Fruit fly (Drosophila melanogaster) whole organism, embryonic: ENCODE results near the gene CG13917.

Experiments
- Ada2b ChIP-seq: fragments of 200-800 bp; sonication (Bioruptor generic); IDR thresholded peaks from 2 replicates; pipeline ENCODE4 v1.3.6; 2022; ENCODE audit warnings: missing biosample characterization, missing genetic modification characterization
- Bdp1 ChIP-seq: fragments of 200-800 bp; sonication (Bioruptor generic); optimal IDR thresholded peaks from 3 replicates; lab custom pipeline; 2016; ENCODE audit warnings: missing biosample characterization, missing genetic modification characterization
- Bgb ChIP-seq: fragments of 200-800 bp; sonication (Bioruptor generic); IDR thresholded peaks from 2 replicates; pipeline ENCODE4 v1.3.6; 2022; ENCODE audit warnings: missing biosample characterization, missing genetic modification characterization; ENCODE audit not compliant: partially characterized antibody
- CG10543 ChIP-seq: fragments of 200-800 bp; sonication (Bioruptor generic); optimal IDR thresholded peaks from 3 replicates; lab custom pipeline; 2017; ENCODE audit warnings: missing biosample characterization, mild to moderate bottlenecking, missing genetic modification characterization, moderate library complexity
- CG11560 ChIP-seq: fragments of 200-800 bp; sonication (Bioruptor generic); IDR thresholded peaks from 3 replicates; pipeline ENCODE4 v1.3.6; 2022; ENCODE audit warnings: missing biosample characterization, missing genetic modification characterization
- CG12769 ChIP-seq: fragments of 200-800 bp; sonication (Bioruptor generic); optimal IDR thresholded peaks from 2 replicates; lab custom pipeline; 2019; ENCODE audit warnings: missing biosample characterization, mild to moderate bottlenecking, missing genetic modification characterization, moderate library complexity
- CG13123 ChIP-seq: fragments of 200-800 bp; sonication (Bioruptor generic); optimal IDR thresholded peaks from 2 replicates; lab custom pipeline; 2016; ENCODE audit warnings: missing biosample characterization, missing genetic modification characterization
- CG16813 ChIP-seq: fragments of 200-800 bp; sonication (Bioruptor generic); IDR thresholded peaks from 3 replicates; pipeline ENCODE4 v1.3.6; 2022; ENCODE audit warnings: missing biosample characterization, missing genetic modification characterization; ENCODE audit not compliant: partially characterized antibody
- CG17829 ChIP-seq: fragments of 200-800 bp; optimal IDR thresholded peaks from 2 replicates; lab custom pipeline; 2019; ENCODE audit warnings: missing biosample characterization, mild to moderate bottlenecking, missing genetic modification characterization, moderate library complexity
- CG17912 ChIP-seq: fragments of 200-800 bp; sonication (Bioruptor generic); optimal IDR thresholded peaks from 2 replicates; lab custom pipeline; 2018; ENCODE audit warnings: missing biosample characterization, mild to moderate bottlenecking, missing genetic modification characterization
- CG18011 ChIP-seq: fragments of 200-800 bp; sonication (Bioruptor generic); optimal IDR thresholded peaks from 2 replicates; lab custom pipeline; 2017; ENCODE audit warnings: missing biosample characterization, missing genetic modification characterization, mild to moderate bottlenecking, moderate library complexity, missing genotype
- CG2199 ChIP-seq: fragments of 200-800 bp; sonication (Bioruptor generic); IDR thresholded peaks from 3 replicates; pipeline ENCODE4 v1.3.6; 2022; ENCODE audit warnings: missing biosample characterization, missing genetic modification characterization
- CG2202 ChIP-seq: fragments of 200-800 bp; sonication (Bioruptor generic); optimal IDR thresholded peaks from 2 replicates; lab custom pipeline; 2018; ENCODE audit warnings: missing biosample characterization, mild to moderate bottlenecking, missing genetic modification characterization
- CG2678 ChIP-seq: fragments of 200-800 bp; sonication (Bioruptor generic); optimal IDR thresholded peaks from 3 replicates; lab custom pipeline; 2019; ENCODE audit warnings: missing biosample characterization, mild to moderate bottlenecking, missing genetic modification characterization, moderate library complexity
- CG30403 ChIP-seq: fragments of 200-800 bp; sonication (Bioruptor generic); optimal IDR thresholded peaks from 3 replicates; lab custom pipeline; 2016; ENCODE audit warnings: missing biosample characterization, missing genetic modification characterization
- CG6813 ChIP-seq: fragments of 200-800 bp; sonication (Bioruptor generic); optimal IDR thresholded peaks from 2 replicates; lab custom pipeline; 2017; ENCODE audit warnings: missing biosample characterization, missing genetic modification characterization, mild to moderate bottlenecking, moderate library complexity, missing genetic modification reagents
- CG7357 ChIP-seq: fragments of 200-800 bp; sonication (Bioruptor generic); IDR thresholded peaks from 3 replicates; pipeline ENCODE4 v1.3.6; 2022; ENCODE audit warnings: missing biosample characterization, missing genetic modification characterization
- CG9215 ChIP-seq: fragments of 200-800 bp; sonication (Bioruptor generic); IDR thresholded peaks from 2 replicates; pipeline ENCODE4 v1.3.6; 2022; ENCODE audit warnings: missing biosample characterization, missing genetic modification characterization
- CG9727 ChIP-seq: fragments of 200-800 bp; sonication (Bioruptor generic); optimal IDR thresholded peaks from 3 replicates; lab custom pipeline; 2017; ENCODE audit warnings: missing biosample characterization, mild to moderate bottlenecking, missing genetic modification characterization
- CG9797 ChIP-seq: fragments of 200-800 bp; sonication (Bioruptor generic); optimal IDR thresholded peaks from 3 replicates; lab custom pipeline; 2018; ENCODE audit warnings: missing biosample characterization, mild to moderate bottlenecking, missing genetic modification characterization
- Dp ChIP-seq: fragments of 200-800 bp; sonication (Bioruptor generic); optimal IDR thresholded peaks from 2 replicates; lab custom pipeline; 2018; ENCODE audit warnings: missing biosample characterization, mild to moderate bottlenecking, missing genetic modification characterization, moderate library complexity
- Elba2 ChIP-seq: fragments of 200-800 bp; sonication (Bioruptor generic); optimal IDR thresholded peaks from 3 replicates; lab custom pipeline; 2016; ENCODE audit warnings: missing biosample characterization, missing genetic modification characterization
- Fer3 ChIP-seq: fragments of 200-800 bp; sonication (Bioruptor generic); optimal IDR thresholded peaks from 2 replicates; lab custom pipeline; 2018; ENCODE audit warnings: missing biosample characterization, mild to moderate bottlenecking, missing genetic modification characterization, moderate library complexity
- Hmr ChIP-seq: fragments of 200-800 bp; sonication (Bioruptor generic); optimal IDR thresholded peaks from 3 replicates; lab custom pipeline; 2017; ENCODE audit warnings: mild to moderate bottlenecking, missing biosample characterization, missing genetic modification reagents, missing genetic modification characterization
- Med ChIP-seq: fragments of 200-800 bp; sonication (Bioruptor generic); peaks from one replicate; lab custom pipeline; 2016; ENCODE audit warnings: missing biosample characterization, missing genetic modification characterization, mild to moderate bottlenecking, inconsistent platforms, moderate library complexity
- NFAT ChIP-seq: fragments of 200-800 bp; sonication (Bioruptor generic); IDR thresholded peaks from 2 replicates; pipeline ENCODE4 v1.3.6; 2022; ENCODE audit warnings: missing biosample characterization, missing genetic modification characterization
- Nf-YB ChIP-seq: fragments of 200-800 bp; sonication (Bioruptor generic); optimal IDR thresholded peaks from 3 replicates; lab custom pipeline; 2019; ENCODE audit warnings: missing biosample characterization, mild to moderate bottlenecking, missing genetic modification characterization, moderate library complexity
- Nf-YC ChIP-seq: fragments of 200-800 bp; optimal IDR thresholded peaks from 3 replicates; lab custom pipeline; 2019; ENCODE audit warnings: missing biosample characterization, mild to moderate bottlenecking, missing genetic modification characterization, moderate library complexity
- Rx ChIP-seq: fragments of 200-800 bp; sonication (Bioruptor generic); IDR thresholded peaks from 2 replicates; pipeline ENCODE4 v1.3.6; 2022; ENCODE audit warnings: missing biosample characterization, missing genetic modification characterization
- Usf ChIP-seq: fragments of 200-800 bp; sonication (Bioruptor generic); optimal IDR thresholded peaks from 2 replicates; lab custom pipeline; 2017; ENCODE audit warnings: missing genotype, missing biosample characterization, missing genetic modification characterization
- aop ChIP-seq: fragments of 200-800 bp; sonication (Bioruptor generic); IDR thresholded peaks from 2 replicates; pipeline ENCODE4 v1.3.6; 2022; ENCODE audit warnings: missing biosample characterization, missing genetic modification characterization
- ap ChIP-seq: fragments of 200-800 bp; sonication (Bioruptor generic); IDR thresholded peaks from 2 replicates; pipeline ENCODE4 v1.3.6; 2022; ENCODE audit warnings: missing biosample characterization, missing genetic modification characterization
- bigmax ChIP-seq: fragments of 200-800 bp; sonication (Bioruptor generic); optimal IDR thresholded peaks from 2 replicates; lab custom pipeline; 2018; ENCODE audit warnings: missing biosample characterization, mild to moderate bottlenecking, missing genetic modification characterization
- fd96Cb ChIP-seq: fragments of 200-800 bp; sonication (Bioruptor generic); optimal IDR thresholded peaks from 2 replicates; lab custom pipeline; 2018; ENCODE audit warnings: missing biosample characterization, mild to moderate bottlenecking, missing genetic modification characterization, moderate library complexity
- fu2 ChIP-seq: fragments of 200-800 bp; sonication (Bioruptor generic); optimal IDR thresholded peaks from 2 replicates; lab custom pipeline; 2016; ENCODE audit warnings: missing biosample characterization, missing genetic modification characterization
- gcm2 ChIP-seq: fragments of 200-800 bp; sonication (Bioruptor generic); optimal IDR thresholded peaks from 2 replicates; lab custom pipeline; 2016; ENCODE audit warnings: missing biosample characterization, missing genetic modification characterization
- hbn ChIP-seq: fragments of 200-800 bp; sonication (Bioruptor generic); IDR thresholded peaks from 2 replicates; pipeline ENCODE4 v1.3.6; 2022; ENCODE audit warnings: missing biosample characterization, missing genetic modification characterization; ENCODE audit not compliant: partially characterized antibody
- hkb ChIP-seq, 2 experiments: fragments of 200-800 bp in 1 of 2; fragments of >200 bp in 1 of 2; sonication (Bioruptor generic) in 1 of 2; IDR thresholded peaks in 1 of 2; optimal IDR thresholded peaks in 1 of 2; 2 replicates each; pipeline versions ENCODE4 v1.3.6 to Lab custom; 2017 to 2022; ENCODE audit warnings: missing biosample characterization in 1 of 2, missing genetic modification characterization in 1 of 2
- kah ChIP-seq: fragments of 200-800 bp; sonication (Bioruptor generic); optimal IDR thresholded peaks from 2 replicates; lab custom pipeline; 2018; ENCODE audit warnings: missing biosample characterization, mild to moderate bottlenecking, missing genetic modification characterization
- klu ChIP-seq: fragments of 200-800 bp; sonication (Bioruptor generic); IDR thresholded peaks from 2 replicates; pipeline ENCODE4 v1.3.6; 2022; ENCODE audit warnings: missing biosample characterization, missing genetic modification characterization
- knrl ChIP-seq: fragments of 200-800 bp; sonication (Bioruptor generic); IDR thresholded peaks from 3 replicates; pipeline ENCODE4 v1.3.6; 2022; ENCODE audit warnings: missing biosample characterization, missing genetic modification characterization; ENCODE audit not compliant: partially characterized antibody
- mirr ChIP-seq: fragments of 200-800 bp; sonication (Bioruptor generic); optimal IDR thresholded peaks from 3 replicates; lab custom pipeline; 2018; ENCODE audit warnings: missing biosample characterization, mild to moderate bottlenecking, missing genetic modification characterization
- org-1 ChIP-seq: fragments of 200-800 bp; sonication (Bioruptor generic); optimal IDR thresholded peaks from 2 replicates; lab custom pipeline; 2017; ENCODE audit warnings: missing biosample characterization, missing genetic modification characterization
- pan ChIP-seq, 4 experiments: fragments of >200 bp in 3 of 4; fragments of 200-800 bp in 1 of 4; sonication (Bioruptor generic) in 1 of 4; optimal IDR thresholded peaks in 3 of 4; IDR thresholded peaks in 1 of 4; 2 replicates each; pipeline versions ENCODE4 v1.3.6 to Lab custom; 2017 to 2022; ENCODE audit warnings: missing biosample characterization in 2 of 4, missing genetic modification characterization in 2 of 4, mixed read lengths in 1 of 4
- prd ChIP-seq, 3 experiments: fragments of >200 bp in 2 of 3; fragments of 200-800 bp in 1 of 3; sonication (Bioruptor generic) in 1 of 3; optimal IDR thresholded peaks in 2 of 3; IDR thresholded peaks in 1 of 3; 2 replicates in 2 of 3; 3 replicates in 1 of 3; pipeline versions ENCODE4 v1.3.6 to Lab custom; 2017 to 2022; ENCODE audit warnings: missing biosample characterization in 1 of 3, missing genetic modification characterization in 1 of 3
- pzg ChIP-seq: fragments of 200-800 bp; sonication (Bioruptor generic); optimal IDR thresholded peaks from 3 replicates; lab custom pipeline; 2018; ENCODE audit warnings: missing biosample characterization, mild to moderate bottlenecking, missing genetic modification characterization, moderate library complexity
- slp2 ChIP-seq: fragments of 200-800 bp; sonication (Bioruptor generic); optimal IDR thresholded peaks from 2 replicates; lab custom pipeline; 2016; ENCODE audit warnings: missing biosample characterization, missing genetic modification characterization
- tx ChIP-seq: fragments of 200-800 bp; sonication (Bioruptor generic); optimal IDR thresholded peaks from 2 replicates; lab custom pipeline; 2016; ENCODE audit warnings: missing biosample characterization, missing genetic modification characterization

Gene CG13917

dm6 chr3L:1545693-1546329, 30.7 kb upstream of the CG13917 start, which contains the start of the genes CG32313 and Pcyt1 (continued):
- TF ChIP-seq org-1 (GFP tag; lab: Kevin White, UChicago) (no peak), Bdp1 (GFP tag; lab: Kevin White, UChicago) (no peak), hkb (optimal IDR thresholded peaks at IDR 0.05; lab: Kevin White, UChicago) (no peak), hkb (GFP tag; IDR thresholded peaks at IDR 0.05; lab: Robert Waterston, UW) (0 out of 2 replicates have a peak, but pooled peaks have one; percentile 24), CG2678 (tag; lab: Kevin White, UChicago) (peak; percentile 23), hbn (GFP tag; lab: Robert Waterston, UW) (peak; percentile 81), CG30403 (GFP tag; lab: Kevin White, UChicago) (no peak), ap (GFP tag; lab: Robert Waterston, UW) (no peak), CG17912 (peak; percentile 63), CG17829 (peak; percentile 6), CG2202 (tag; lab: Kevin White, UChicago) (peak; percentile 5), fu2 (GFP tag; lab: Kevin White, UChicago) (peak; percentile 11), mirr (peak; percentile 53), CG9727 (no peak), CG12769 (tag; lab: Kevin White, UChicago) (peak; percentile 15), tx (GFP tag; lab: Kevin White, UChicago) (no peak), fd96Cb (tag; lab: Kevin White, UChicago) (no peak), CG18011 (no peak), klu (GFP tag; lab: Robert Waterston, UW) (no peak), Fer3 (tag; lab: Kevin White, UChicago) (no peak), Nf-YB (GFP tag; lab: Kevin White, UChicago) (no peak), aop (GFP tag; lab: Robert Waterston, UW) (no peak), CG10543 (GFP tag; lab: Kevin White, UChicago) (peak; percentile 44), CG7357 (GFP tag; lab: Robert Waterston, UW) (no peak), prd (optimal IDR thresholded peaks at IDR 0.05; lab: Kevin White, UChicago) (no peak), prd (GFP tag; IDR thresholded peaks at IDR 0.05; lab: Robert Waterston, UW) (no peak), CG13123 (no peak), Rx (GFP tag; lab: Robert Waterston, UW) (no peak), pan (optimal IDR thresholded peaks at IDR 0.05; lab: Kevin White, UChicago) (no peak), pan (GFP tag; optimal IDR thresholded peaks at IDR 0.05 in 1 of 2, IDR thresholded peaks at IDR 0.05 in 1 of 2) (peak in 1 of 2 experiments; percentile 24), CG6813 (GFP tag; lab: Kevin White, UChicago) (no peak), Hmr (peak; percentile 55), Med (GFP tag; lab: Kevin White, UChicago) (peak; percentile 82), bigmax (GFP tag; lab: Kevin White, UChicago) (peak; percentile 73), Nf-YC (tag; lab: Kevin White, UChicago) (peak; percentile 33), CG9797 (GFP tag; lab: Kevin White, UChicago) (peak; percentile 31), Elba2 (no peak), CG2199 (no peak), slp2 (GFP tag; lab: Kevin White, UChicago) (no peak), Ada2b (GFP tag; lab: Robert Waterston, UW) (no peak), NFAT (no peak; the same call in 1 of the 2 replicates), CG11560 (tag; lab: Robert Waterston, UW) (peak; percentile 99), CG16813 (GFP tag; lab: Robert Waterston, UW) (peak; percentile 86), Usf (GFP tag; lab: Kevin White, UChicago) (no peak), Dp (GFP tag; lab: Kevin White, UChicago) (peak; percentile 79), knrl (GFP tag; lab: Robert Waterston, UW) (peak; percentile 85), gcm2 (GFP tag; lab: Kevin White, UChicago) (no peak), Bgb (GFP tag; lab: Robert Waterston, UW) (peak; percentile 94), CG9215 (GFP tag; lab: Robert Waterston, UW) (no peak), kah (GFP tag; lab: Kevin White, UChicago) (no peak), pzg (GFP tag; lab: Kevin White, UChicago) (peak; percentile 90)
